Fruit fly (Drosophila melanogaster) whole organism, prepupa: ENCODE results near the gene RpS28a.

Experiments
- CG10631 ChIP-seq: fragments of 200-800 bp; sonication (Bioruptor generic); optimal IDR thresholded peaks from 2 replicates; lab custom pipeline; 2016; ENCODE audit warnings: missing biosample characterization, missing genetic modification characterization
- CG9139 ChIP-seq: fragments of 200-800 bp; sonication (Bioruptor generic); optimal IDR thresholded peaks from 3 replicates; lab custom pipeline; 2017; ENCODE audit warnings: missing biosample characterization, mild to moderate bottlenecking, missing genetic modification characterization
- Hr38 ChIP-seq: sonication (Bioruptor generic); optimal IDR thresholded peaks from 2 replicates; lab custom pipeline; 2016; ENCODE audit warnings: missing biosample characterization, missing genetic modification characterization
- achi ChIP-seq: fragments of 200-800 bp; sonication (Bioruptor generic); optimal IDR thresholded peaks from 3 replicates; lab custom pipeline; 2016; ENCODE audit warnings: missing biosample characterization, missing genetic modification characterization
- eg ChIP-seq: fragments of 200-800 bp; sonication (Bioruptor generic); IDR thresholded peaks from 3 replicates; pipeline ENCODE4 v1.3.6; 2022; ENCODE audit warnings: missing biosample characterization, missing genetic modification characterization
- pdm3 ChIP-seq: fragments of 200-800 bp; sonication (Bioruptor generic); optimal IDR thresholded peaks from 3 replicates; lab custom pipeline; 2016; ENCODE audit warnings: missing biosample characterization, missing genetic modification characterization
- svp ChIP-seq: fragments of 200-800 bp; sonication (Bioruptor generic); peaks from one replicate; lab custom pipeline; 2016; ENCODE audit warnings: missing biosample characterization, missing genetic modification characterization

DNA sequence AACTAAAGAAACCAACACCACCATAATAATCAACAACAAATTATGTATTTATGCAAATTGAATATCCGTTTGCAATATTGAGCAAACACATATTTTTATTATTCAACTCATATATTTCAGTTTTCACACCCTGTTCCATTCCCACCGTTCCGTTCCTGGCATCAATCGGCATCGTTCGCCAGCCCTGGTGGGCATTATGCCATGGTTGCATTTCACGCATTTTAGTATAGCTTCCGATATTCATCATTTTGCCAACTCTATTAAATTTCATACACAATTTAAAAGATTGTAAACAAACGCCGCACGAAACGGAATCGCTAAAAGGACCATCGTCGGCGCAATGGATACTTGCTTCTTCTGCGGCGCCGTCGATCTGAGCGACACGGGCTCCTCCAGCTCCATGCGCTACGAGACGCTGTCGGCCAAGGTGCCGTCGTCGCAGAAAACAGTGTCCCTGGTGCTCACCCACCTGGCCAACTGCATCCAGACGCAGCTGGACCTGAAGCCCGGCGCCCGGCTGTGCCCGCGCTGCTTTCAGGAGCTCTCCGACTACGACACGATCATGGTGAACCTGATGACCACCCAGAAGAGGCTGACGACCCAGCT, 20.8 kb upstream of the RpS28a start, which contains the start of gene Sry-delta:
- no peak for TF ChIP-seq CG10631 (GFP tag; lab: Kevin White, UChicago)
- no peak for TF ChIP-seq Hr38 (GFP tag; lab: Kevin White, UChicago)
- peak; percentile 41; the same call in 1 of the 3 replicates for TF ChIP-seq eg (GFP tag; lab: Robert Waterston, UW)
- no peak for TF ChIP-seq CG9139 (GFP tag; lab: Kevin White, UChicago)
- TF ChIP-seq svp (GFP tag; lab: Kevin White, UChicago) = no peak
- TF ChIP-seq achi (GFP tag; lab: Kevin White, UChicago) = no peak
- no peak for TF ChIP-seq pdm3 (GFP tag; lab: Kevin White, UChicago)
